5 fruit fly cellular contexts compared by ENCODE assay signal in the genomic region with DNA sequence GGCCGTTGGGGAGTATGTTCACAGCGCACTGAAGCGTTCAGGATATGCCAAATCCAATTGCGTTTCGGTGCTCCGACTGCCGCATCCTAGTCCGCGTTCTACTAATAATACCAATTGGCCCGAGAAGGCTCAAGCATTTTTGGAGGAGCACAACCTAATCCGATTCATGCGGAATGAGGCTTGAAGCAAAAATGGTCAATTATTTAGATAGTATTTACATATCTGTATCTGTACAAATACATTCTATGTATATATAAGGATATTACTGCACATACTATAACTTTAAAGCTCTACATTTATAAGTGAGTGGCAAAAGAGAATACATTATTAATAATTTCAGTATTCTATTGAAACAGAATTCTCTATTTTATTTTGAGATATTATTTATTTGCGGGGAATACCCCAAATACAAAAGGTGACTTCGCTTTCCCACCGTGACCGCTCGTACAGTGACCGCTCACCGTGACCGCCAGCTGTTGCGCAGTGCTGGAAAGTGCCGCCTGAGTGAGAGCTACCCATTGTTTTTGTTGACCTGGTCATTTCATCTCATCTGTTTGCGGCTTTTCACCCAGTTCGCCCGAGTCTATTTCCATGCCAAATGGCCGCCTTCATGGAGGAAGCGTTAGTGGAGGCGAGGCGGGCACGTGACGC.
TF ChIP-seq lines count a peak whose summit lies in the region.

Gene CG5292, plus strand, starts transcription at position 486 of the 651 bp plus-strand sequence.

- no peak for TF ChIP-seq CTCF in whole organism, embryonic (GFP tag; optimal IDR thresholded peaks at IDR 0.05; lab: Kevin White, UChicago)

TF ChIP-seq in whole organism, adult, 20 proteins besides CTCF, POLR2A, EP300 and RAD21 (continues in another document):
- TF ChIP-seq CG7045 (GFP tag; optimal IDR thresholded peaks at IDR 0.05; lab: Kevin White, UChicago) (peak; percentile 12), CG14711 (tag; optimal IDR thresholded peaks at IDR 0.05; lab: Kevin White, UChicago) (peak; percentile 48), ovo (GFP tag; optimal IDR thresholded peaks at IDR 0.05; lab: Kevin White, UChicago) (peak; percentile 55), Crg-1 (GFP tag; optimal IDR thresholded peaks at IDR 0.05; lab: Kevin White, UChicago) (peak; percentile 38), CG33017 (tag; optimal IDR thresholded peaks at IDR 0.05; lab: Kevin White, UChicago) (peak; percentile 65), toe (GFP tag; optimal IDR thresholded peaks at IDR 0.05; lab: Kevin White, UChicago) (peak; percentile 52), cic (GFP tag; optimal IDR thresholded peaks at IDR 0.05; lab: Kevin White, UChicago) (no peak), CG7101 (tag; optimal IDR thresholded peaks at IDR 0.05; lab: Kevin White, UChicago) (peak; percentile 64), bab1 (GFP tag; optimal IDR thresholded peaks at IDR 0.05; lab: Kevin White, UChicago) (peak; percentile 70), CG12768 (GFP tag; optimal IDR thresholded peaks at IDR 0.05; lab: Kevin White, UChicago) (no peak), Hr96 (GFP tag; optimal IDR thresholded peaks at IDR 0.05; lab: Kevin White, UChicago) (peak; percentile 34), kay (GFP tag; lab: Kevin White, UChicago; ENCODE audit: borderline replicate concordance) (no peak), CG1620 (GFP tag; optimal IDR thresholded peaks at IDR 0.05; lab: Kevin White, UChicago) (peak; percentile 54), Clk (GFP tag; optimal IDR thresholded peaks at IDR 0.05; lab: Kevin White, UChicago) (no peak), Mnt (GFP tag; optimal IDR thresholded peaks at IDR 0.05; lab: Kevin White, UChicago) (peak; percentile 80), CG5204 (GFP tag; optimal IDR thresholded peaks at IDR 0.05; lab: Kevin White, UChicago) (peak; percentile 41)

TF ChIP-seq in whole organism, embryonic, 481 proteins besides CTCF, POLR2A, EP300 and RAD21 (continues in another document):
- TF ChIP-seq MTF-1 (GFP tag; optimal IDR thresholded peaks at IDR 0.05; lab: Kevin White, UChicago; ENCODE audit: borderline replicate concordance) (no peak), CG15479 (GFP tag; optimal IDR thresholded peaks at IDR 0.05; lab: Kevin White, UChicago) (no peak), CG7372 (GFP tag; IDR thresholded peaks at IDR 0.05; lab: Robert Waterston, UW) (0 out of 2 replicates have a peak, but pooled peaks have one; percentile 37), Dp (GFP tag; optimal IDR thresholded peaks at IDR 0.05; lab: Kevin White, UChicago) (peak; percentile 42), emc (GFP tag; optimal IDR thresholded peaks at IDR 0.05; lab: Kevin White, UChicago) (no peak), CG10979 (tag; optimal IDR thresholded peaks at IDR 0.05; lab: Kevin White, UChicago) (no peak), zen (tag; optimal IDR thresholded peaks at IDR 0.05; lab: Kevin White, UChicago) (no peak), schlank (tag; optimal IDR thresholded peaks at IDR 0.05; lab: Kevin White, UChicago) (no peak), Myb (GFP tag; optimal IDR thresholded peaks at IDR 0.05; lab: Kevin White, UChicago) (no peak), CG11398 (GFP tag; optimal IDR thresholded peaks at IDR 0.05; lab: Kevin White, UChicago) (no peak), pb (GFP tag; optimal IDR thresholded peaks at IDR 0.05; lab: Kevin White, UChicago) (peak; percentile 33), Tbp (GFP tag; optimal IDR thresholded peaks at IDR 0.05; lab: Kevin White, UChicago) (no peak), ftz-f1 (GFP tag; optimal IDR thresholded peaks at IDR 0.05; lab: Kevin White, UChicago) (peak; percentile 68), D (optimal IDR thresholded peaks at IDR 0.05; lab: Kevin White, UChicago) (no peak), D (GFP tag; optimal IDR thresholded peaks at IDR 0.05; lab: Kevin White, UChicago) (peak; percentile 39), nau (GFP tag; optimal IDR thresholded peaks at IDR 0.05; lab: Kevin White, UChicago) (no peak), ara (GFP tag; IDR thresholded peaks at IDR 0.05; lab: Robert Waterston, UW) (peak; percentile 47; the same call in 1 of the 2 replicates)

TF ChIP-seq in whole organism, prepupa, 60 proteins besides CTCF, POLR2A, EP300 and RAD21 (continues in another document):
- TF ChIP-seq Lpt (GFP tag; optimal IDR thresholded peaks at IDR 0.05; lab: Kevin White, UChicago) (no peak), CG4318 (GFP tag; optimal IDR thresholded peaks at IDR 0.05; lab: Kevin White, UChicago) (no peak), Hr39 (GFP tag; optimal IDR thresholded peaks at IDR 0.05; lab: Kevin White, UChicago) (peak; percentile 37), eg (GFP tag; IDR thresholded peaks at IDR 0.05; lab: Robert Waterston, UW) (peak; percentile 74), ss (GFP tag; optimal IDR thresholded peaks at IDR 0.05; lab: Kevin White, UChicago) (no peak), Smox (GFP tag; optimal IDR thresholded peaks at IDR 0.05; lab: Kevin White, UChicago) (peak; percentile 54), pdm3 (GFP tag; optimal IDR thresholded peaks at IDR 0.05; lab: Kevin White, UChicago) (no peak), topi (GFP tag; optimal IDR thresholded peaks at IDR 0.05; lab: Kevin White, UChicago) (no peak), CG10669 (GFP tag; optimal IDR thresholded peaks at IDR 0.05; lab: Kevin White, UChicago) (no peak), Sox14 (GFP tag; optimal IDR thresholded peaks at IDR 0.05; lab: Kevin White, UChicago) (no peak), cyc (GFP tag; optimal IDR thresholded peaks at IDR 0.05; lab: Kevin White, UChicago) (peak; percentile 22), CG7368 (GFP tag; optimal IDR thresholded peaks at IDR 0.05; lab: Kevin White, UChicago) (no peak), Eip93F (GFP tag; optimal IDR thresholded peaks at IDR 0.05; lab: Kevin White, UChicago) (no peak), acj6 (GFP tag; optimal IDR thresholded peaks at IDR 0.05; lab: Kevin White, UChicago) (no peak), Sox102F (GFP tag; optimal IDR thresholded peaks at IDR 0.05; lab: Kevin White, UChicago) (peak; percentile 31), Met (GFP tag; optimal IDR thresholded peaks at IDR 0.05; lab: Kevin White, UChicago) (no peak), achi (GFP tag; optimal IDR thresholded peaks at IDR 0.05; lab: Kevin White, UChicago) (peak; percentile 45), CG6808 (GFP tag; optimal IDR thresholded peaks at IDR 0.05; lab: Kevin White, UChicago) (peak; percentile 54)

TF ChIP-seq in whole organism, pupa, 21 proteins besides CTCF, POLR2A, EP300 and RAD21:
- no peak for TF ChIP-seq D1 (tag; optimal IDR thresholded peaks at IDR 0.05; lab: Kevin White, UChicago)
- no peak for TF ChIP-seq CG17806 (tag; optimal IDR thresholded peaks at IDR 0.05; lab: Kevin White, UChicago)
- peak; percentile 63 for TF ChIP-seq CG12605 (GFP tag; IDR thresholded peaks at IDR 0.05; lab: Robert Waterston, UW)
- peak; percentile 41 for TF ChIP-seq Pif1B (GFP tag; optimal IDR thresholded peaks at IDR 0.05; lab: Kevin White, UChicago)
- TF ChIP-seq CG4496 (GFP tag; IDR thresholded peaks at IDR 0.05; lab: Robert Waterston, UW), result peak; percentile 78
- TF ChIP-seq gl (tag; optimal IDR thresholded peaks at IDR 0.05; lab: Kevin White, UChicago), result no peak
- TF ChIP-seq CG9948 (tag; optimal IDR thresholded peaks at IDR 0.05; lab: Kevin White, UChicago), result no peak
- peak; percentile 42; the same call in 1 of the 2 replicates for TF ChIP-seq CG32121 (GFP tag; IDR thresholded peaks at IDR 0.05; lab: Robert Waterston, UW)
- TF ChIP-seq EcR (GFP tag; optimal IDR thresholded peaks at IDR 0.05; lab: Kevin White, UChicago), result no peak
- no peak for TF ChIP-seq Snoo (tag; optimal IDR thresholded peaks at IDR 0.05; lab: Kevin White, UChicago)
- peak; percentile 29 for TF ChIP-seq CG15710 (tag; optimal IDR thresholded peaks at IDR 0.05; lab: Kevin White, UChicago)
- TF ChIP-seq Ets98B (GFP tag; IDR thresholded peaks at IDR 0.05; lab: Robert Waterston, UW), result peak; percentile 69
- TF ChIP-seq CG8159 (tag; optimal IDR thresholded peaks at IDR 0.05; lab: Kevin White, UChicago), result peak; percentile 30

TF ChIP-seq in whole organism, wandering third instar larva, 38 proteins besides CTCF, POLR2A, EP300 and RAD21:
- TF ChIP-seq HLH106 (tag; optimal IDR thresholded peaks at IDR 0.05; lab: Kevin White, UChicago) (peak; percentile 57), OdsH (GFP tag; optimal IDR thresholded peaks at IDR 0.05; lab: Kevin White, UChicago) (peak; percentile 54), Rel (GFP tag; optimal IDR thresholded peaks at IDR 0.05; lab: Kevin White, UChicago) (no peak), Rel (tag; optimal IDR thresholded peaks at IDR 0.05; lab: Kevin White, UChicago) (peak; percentile 96), dmrt93B (GFP tag; optimal IDR thresholded peaks at IDR 0.05; lab: Kevin White, UChicago) (no peak), rgr (GFP tag; optimal IDR thresholded peaks at IDR 0.05; lab: Kevin White, UChicago) (peak; percentile 79), Myc (optimal IDR thresholded peaks at IDR 0.05; lab: Kevin White, UChicago) (peak; percentile 34), sv (GFP tag; optimal IDR thresholded peaks at IDR 0.05; lab: Kevin White, UChicago) (peak; percentile 67), woc (GFP tag; optimal IDR thresholded peaks at IDR 0.05; lab: Kevin White, UChicago) (peak; percentile 50), fru (GFP tag; optimal IDR thresholded peaks at IDR 0.05; lab: Kevin White, UChicago) (peak; percentile 56), Jra (GFP tag; optimal IDR thresholded peaks at IDR 0.05; lab: Kevin White, UChicago) (peak; percentile 26), Sp1 (GFP tag; optimal IDR thresholded peaks at IDR 0.05; lab: Kevin White, UChicago) (peak; percentile 61), Dfd (GFP tag; optimal IDR thresholded peaks at IDR 0.05; lab: Kevin White, UChicago) (no peak), h (GFP tag; optimal IDR thresholded peaks at IDR 0.05; lab: Kevin White, UChicago) (peak; percentile 72), Dif (GFP tag; optimal IDR thresholded peaks at IDR 0.05; lab: Kevin White, UChicago; ENCODE audit: partially characterized antibody) (no peak), Hnf4 (GFP tag; optimal IDR thresholded peaks at IDR 0.05; lab: Kevin White, UChicago) (no peak), foxo (GFP tag; optimal IDR thresholded peaks at IDR 0.05; lab: Kevin White, UChicago) (peak in 1 of 2 experiments; percentile 72), lola (GFP tag; optimal IDR thresholded peaks at IDR 0.05; lab: Kevin White, UChicago) (no peak), br (GFP tag; optimal IDR thresholded peaks at IDR 0.05; lab: Kevin White, UChicago) (peak; percentile 55), ey (GFP tag; optimal IDR thresholded peaks at IDR 0.05; lab: Kevin White, UChicago) (peak; percentile 53), brk (GFP tag; optimal IDR thresholded peaks at IDR 0.05; lab: Kevin White, UChicago) (no peak), CG9705 (GFP tag; optimal IDR thresholded peaks at IDR 0.05; lab: Kevin White, UChicago) (no peak), Hr83 (GFP tag; optimal IDR thresholded peaks at IDR 0.05; lab: Kevin White, UChicago; ENCODE audit: poor library complexity, severe bottlenecking) (peak; percentile 76), psq (GFP tag; optimal IDR thresholded peaks at IDR 0.05; lab: Kevin White, UChicago) (peak; percentile 34), N (GFP tag; optimal IDR thresholded peaks at IDR 0.05; lab: Kevin White, UChicago) (no peak), pan (optimal IDR thresholded peaks at IDR 0.05; lab: Kevin White, UChicago) (no peak)
